Worm (Caenorhabditis elegans): ENCODE data around the gene fsn-1.

fsn-1 gene

DNA sequence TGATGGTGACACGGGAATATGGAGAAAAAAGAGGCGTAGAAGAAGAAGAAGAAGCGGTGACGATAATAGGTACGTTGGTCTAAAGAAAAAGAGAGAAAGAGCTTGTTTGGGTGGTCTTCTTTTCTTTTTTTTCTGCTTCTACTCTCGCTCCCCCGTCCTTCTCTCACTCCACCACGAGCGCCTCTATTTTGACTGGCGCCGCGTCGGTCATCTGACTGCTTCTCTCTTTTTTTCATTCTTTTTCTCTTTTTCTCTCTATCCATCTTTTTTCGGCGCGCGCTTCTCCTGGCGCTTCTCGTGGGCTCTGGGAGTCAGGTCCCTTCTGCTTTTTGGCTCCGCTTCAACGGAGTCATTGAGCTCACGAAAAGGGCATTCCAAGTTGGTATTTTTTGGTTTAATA lies 13.2 kb downstream of the fsn-1 start:
- no peak for TF ChIP-seq unc-86 (tag; optimal IDR thresholded peaks at IDR 0.05)
- no peak for TF ChIP-seq rnt-1 (tag; optimal IDR thresholded peaks at IDR 0.05)
- no peak for TF ChIP-seq eyg-1 (tag; optimal IDR thresholded peaks at IDR 0.05)

DNA sequence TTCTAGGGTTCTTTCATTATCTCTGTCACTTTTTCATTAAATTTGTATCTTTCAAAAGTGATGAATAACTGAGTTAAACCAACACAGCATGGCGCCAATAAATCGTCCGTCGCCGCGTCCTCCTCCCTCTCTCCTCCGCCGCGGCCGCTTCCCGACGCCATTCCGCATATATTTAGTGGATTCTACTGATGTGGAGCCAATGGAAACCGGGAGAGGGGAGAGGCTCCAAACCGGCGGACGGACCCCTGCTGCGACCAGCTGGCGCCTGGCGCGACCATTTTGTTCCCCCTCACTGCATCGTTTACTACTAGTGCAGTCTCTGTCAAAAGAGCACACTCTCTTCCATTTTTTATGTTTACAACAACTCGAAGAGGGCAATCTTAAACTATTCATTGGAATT lies 14.1 kb downstream of the fsn-1 start:
- TF ChIP-seq hlh-15 (tag; optimal IDR thresholded peaks at IDR 0.05): no peak
- peak; percentile 20 for TF ChIP-seq elt-4 (tag; optimal IDR thresholded peaks at IDR 0.05)

ce11 chrIII:4951824-4952223 lies 14.7 kb downstream of the fsn-1 start, which contains the start of gene flh-2:
Gene flh-2 (plus strand): TSS chrIII:4952124.
- no peak for TF ChIP-seq fkh-10 (GFP tag; optimal IDR thresholded peaks at IDR 0.05)
- no peak for TF ChIP-seq ama-1 (optimal IDR thresholded peaks at IDR 0.05)
- TF ChIP-seq sdc-2 (tag; optimal IDR thresholded peaks at IDR 0.05): no peak
- TF ChIP-seq nfya-1 (tag; optimal IDR thresholded peaks at IDR 0.05): no peak
- no peak for TF ChIP-seq sox-4 (tag; optimal IDR thresholded peaks at IDR 0.05)
- TF ChIP-seq ceh-31 (tag; optimal IDR thresholded peaks at IDR 0.05): no peak
- TF ChIP-seq mec-3 (tag; optimal IDR thresholded peaks at IDR 0.05; ENCODE audit: borderline replicate concordance): no peak
- no peak for TF ChIP-seq ceh-24 (tag; optimal IDR thresholded peaks at IDR 0.05)
- no peak for TF ChIP-seq dve-1 (tag; optimal IDR thresholded peaks at IDR 0.05)
- TF ChIP-seq pha-2 (tag; optimal IDR thresholded peaks at IDR 0.05): no peak
- TF ChIP-seq gmeb-2 (tag; optimal IDR thresholded peaks at IDR 0.05): no peak
- no peak for TF ChIP-seq ceh-34 (tag; optimal IDR thresholded peaks at IDR 0.05)
- TF ChIP-seq K02D7.2 (tag; optimal IDR thresholded peaks at IDR 0.05): no peak
- no peak for TF ChIP-seq ceh-22 (tag; optimal IDR thresholded peaks at IDR 0.05)
- TF ChIP-seq pat-9 (tag; optimal IDR thresholded peaks at IDR 0.05): no peak
- no peak for TF ChIP-seq ceh-18 (tag; optimal IDR thresholded peaks at IDR 0.05)
- no peak for TF ChIP-seq pha-4 (tag; optimal IDR thresholded peaks at IDR 0.05)

DNA sequence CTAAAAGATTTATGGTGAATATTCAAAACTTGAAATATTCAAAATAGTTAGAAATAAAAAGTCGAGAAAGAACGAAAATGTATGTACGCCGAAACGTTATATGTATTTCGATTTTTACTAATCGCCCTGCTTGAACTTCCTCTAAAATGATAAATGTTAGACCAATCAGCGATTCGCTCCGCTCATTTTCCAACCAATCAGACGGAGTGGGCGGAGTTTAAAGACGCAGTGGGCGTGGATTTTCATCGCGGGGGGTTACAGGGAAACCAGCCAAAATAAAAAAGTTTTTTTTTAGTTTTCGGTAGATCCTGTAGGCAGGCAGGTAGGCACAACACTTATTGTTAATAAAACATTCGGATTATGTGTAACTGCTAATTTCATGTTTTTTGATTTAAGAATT lies 15.8 kb downstream of the fsn-1 start:
- TF ChIP-seq hlh-13 (GFP tag; optimal IDR thresholded peaks at IDR 0.05) (no peak), ceh-2 (tag; optimal IDR thresholded peaks at IDR 0.05) (no peak), F13H6.1 (tag; optimal IDR thresholded peaks at IDR 0.05) (no peak), nfya-1 (tag; optimal IDR thresholded peaks at IDR 0.05) (peak; percentile 90), hlh-15 (tag; optimal IDR thresholded peaks at IDR 0.05) (no peak), eyg-1 (tag; optimal IDR thresholded peaks at IDR 0.05) (no peak), lin-11 (tag; optimal IDR thresholded peaks at IDR 0.05) (no peak)

- TF ChIP-seq ceh-6 (GFP tag; optimal IDR thresholded peaks at IDR 0.05) (no peak), hlh-8 (tag; optimal IDR thresholded peaks at IDR 0.05) (no peak), mec-3 (tag; optimal IDR thresholded peaks at IDR 0.05; ENCODE audit: borderline replicate concordance) (no peak)
Measured at ce11 chrIII:4956566-4956965, 19.4 kb downstream of the fsn-1 start, which contains the start of gene C26E6.1. Gene C26E6.1 (plus strand): TSS chrIII:4956866.

DNA sequence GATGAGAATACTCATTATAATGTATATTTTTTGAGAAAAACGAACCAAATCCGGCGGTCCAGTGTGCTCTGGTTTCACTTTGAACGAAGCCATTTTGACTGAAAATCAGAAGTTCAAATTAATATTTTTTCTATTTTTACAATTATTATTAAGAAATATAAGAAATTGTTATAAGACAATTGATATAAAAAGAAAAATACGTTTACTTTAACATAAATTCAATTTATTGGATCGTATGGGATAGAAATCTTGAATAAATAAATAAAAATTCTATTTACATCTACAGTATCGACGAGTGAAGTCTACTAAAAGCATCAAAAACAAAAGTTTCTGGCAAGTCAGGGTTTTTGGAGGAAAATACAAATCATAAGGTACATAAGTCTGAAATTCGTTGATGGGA lies 23.1 kb downstream of the fsn-1 start, which contains the start of gene C27F2.4:
Gene C27F2.4, minus strand, starts transcription at position 101 of the 400 bp plus-strand sequence.
- no peak for TF ChIP-seq hlh-15 (tag; optimal IDR thresholded peaks at IDR 0.05)
- no peak for TF ChIP-seq ceh-30 (tag; optimal IDR thresholded peaks at IDR 0.05)
- TF ChIP-seq ets-4 (tag; optimal IDR thresholded peaks at IDR 0.05): no peak
- no peak for TF ChIP-seq ceh-14 (tag; optimal IDR thresholded peaks at IDR 0.05)
- no peak for TF ChIP-seq ceh-48 (tag; optimal IDR thresholded peaks at IDR 0.05)
- TF ChIP-seq hlh-13 (GFP tag; optimal IDR thresholded peaks at IDR 0.05): no peak
- TF ChIP-seq nfya-1 (tag; optimal IDR thresholded peaks at IDR 0.05): no peak
- TF ChIP-seq F13H6.1 (tag; optimal IDR thresholded peaks at IDR 0.05): no peak
- no peak for TF ChIP-seq ceh-24 (tag; optimal IDR thresholded peaks at IDR 0.05)
- TF ChIP-seq npax-4 (tag; optimal IDR thresholded peaks at IDR 0.05): no peak
- no peak for TF ChIP-seq unc-86 (tag; optimal IDR thresholded peaks at IDR 0.05)
- no peak for TF ChIP-seq pat-9 (tag; optimal IDR thresholded peaks at IDR 0.05)
- TF ChIP-seq hlh-30 (tag; optimal IDR thresholded peaks at IDR 0.05; ENCODE audit: insufficient read depth): no peak
- TF ChIP-seq sox-2 (GFP tag; IDR thresholded peaks at IDR 0.05): no peak
- TF ChIP-seq nhr-232 (tag; optimal IDR thresholded peaks at IDR 0.05): no peak

Measured in whole organism, late embryonic.